Worm (Caenorhabditis elegans) whole organism, late embryonic: ENCODE measurements around the gene C07A9.10.
A peak's percentile ranks its signal among the peaks of the same experiment; 100 is the strongest.

Experiments
- ceh-18 ChIP-seq: sonication (generic microtip); optimal IDR thresholded peaks from 2 replicates; lab custom pipeline; 2016; ENCODE audit warnings: missing genetic modification characterization, missing compliant biosample characterization
- ceh-34 ChIP-seq: sonication (generic microtip); optimal IDR thresholded peaks from 2 replicates; lab custom pipeline; 2016; ENCODE audit warnings: mild to moderate bottlenecking, missing genetic modification characterization, missing compliant biosample characterization
- ceh-9 ChIP-seq: sonication (generic microtip); optimal IDR thresholded peaks from 2 replicates; lab custom pipeline; 2016; ENCODE audit warnings: mild to moderate bottlenecking, missing genetic modification characterization, inconsistent platforms, missing compliant biosample characterization
- hlh-13 ChIP-seq: fragments of 200-800 bp; sonication (Bioruptor generic); optimal IDR thresholded peaks from 2 replicates; lab custom pipeline; 2018; ENCODE audit warnings: mild to moderate bottlenecking, missing genetic modification characterization, missing compliant biosample characterization
- hlh-8 ChIP-seq: sonication (generic microtip); optimal IDR thresholded peaks from 2 replicates; lab custom pipeline; 2016; ENCODE audit warnings: missing genotype, missing genetic modification characterization, missing compliant biosample characterization
- nhr-11 ChIP-seq: fragments of 150-350 bp; optimal IDR thresholded peaks from 2 replicates; lab custom pipeline; 2014; ENCODE audit warnings: missing biosample characterization, missing genetic modification characterization
- pha-4 ChIP-seq: fragments of 150-350 bp; optimal IDR thresholded peaks from 2 replicates; lab custom pipeline; 2018; ENCODE audit warnings: missing biosample characterization, missing genetic modification reagents, missing genetic modification characterization
- pqm-1 ChIP-seq: sonication (generic microtip); optimal IDR thresholded peaks from 2 replicates; lab custom pipeline; 2016; ENCODE audit warnings: missing genetic modification characterization, missing compliant biosample characterization
- ztf-16 ChIP-seq: sonication (generic microtip); optimal IDR thresholded peaks from 2 replicates; lab custom pipeline; 2017; ENCODE audit warnings: missing genetic modification characterization, missing compliant biosample characterization

- TF ChIP-seq nhr-11 (tag; lab: Kevin White, UChicago) (no peak), ceh-9 (tag; lab: Kevin White, UChicago) (no peak), ceh-18 (tag; lab: Kevin White, UChicago) (no peak), pha-4 (no peak), ztf-16 (tag; lab: Kevin White, UChicago) (no peak), pqm-1 (tag; lab: Kevin White, UChicago) (no peak), ceh-34 (no peak), hlh-8 (tag; lab: Kevin White, UChicago) (peak; percentile 40), hlh-13 (GFP tag; lab: Kevin White, UChicago) (no peak)
These were observed 24.7 kb downstream of the C07A9.10 start for ce11 chrIII:9661119-9661518.
